Comparison of ENCODE assay signal across 1 fruit fly cellular context in the genomic region with DNA sequence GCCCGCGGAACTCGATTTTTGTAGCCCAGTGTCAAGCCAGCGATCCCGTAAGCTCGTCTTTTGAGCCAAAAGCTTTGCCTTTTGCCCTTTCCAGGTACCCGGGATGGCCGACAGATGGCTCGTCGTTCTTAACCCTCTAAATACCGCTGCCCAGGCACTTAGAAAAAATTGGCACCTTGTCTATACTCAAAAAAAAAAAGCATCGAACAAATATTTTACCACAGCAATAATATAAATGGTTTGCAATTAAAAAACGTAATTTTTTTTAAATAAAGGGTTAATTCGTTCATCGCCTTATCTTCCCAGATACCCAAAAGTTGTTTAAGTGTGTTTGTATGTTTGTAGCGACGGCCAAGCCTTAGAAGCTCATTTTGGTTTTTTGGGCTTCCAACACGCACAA.
TF ChIP-seq lines count a peak whose summit lies in the region.

No protein-coding gene starts in this region.

TF ChIP-seq in whole organism, embryonic, 481 proteins besides CTCF, POLR2A, EP300 and RAD21 (continued from another document):
- TF ChIP-seq Opbp (GFP tag; IDR thresholded peaks at IDR 0.05; lab: Robert Waterston, UW; ENCODE audit: partially characterized antibody) (no peak), HHEX (GFP tag; optimal IDR thresholded peaks at IDR 0.05; lab: Kevin White, UChicago) (peak; percentile 4), row (GFP tag; IDR thresholded peaks at IDR 0.05; lab: Robert Waterston, UW) (peak; percentile 64), aop (GFP tag; IDR thresholded peaks at IDR 0.05; lab: Robert Waterston, UW) (no peak), crp (GFP tag; optimal IDR thresholded peaks at IDR 0.05; lab: Kevin White, UChicago) (no peak), hth (optimal IDR thresholded peaks at IDR 0.05; lab: Kevin White, UChicago) (no peak), Mes4 (GFP tag; optimal IDR thresholded peaks at IDR 0.05; lab: Kevin White, UChicago) (no peak), nerfin-1 (tag; optimal IDR thresholded peaks at IDR 0.05; lab: Kevin White, UChicago) (no peak), slbo (GFP tag; IDR thresholded peaks at IDR 0.05; lab: Robert Waterston, UW) (peak; percentile 75), scrt (GFP tag; optimal IDR thresholded peaks at IDR 0.05; lab: Kevin White, UChicago) (no peak), schlank (tag; optimal IDR thresholded peaks at IDR 0.05; lab: Kevin White, UChicago) (no peak), pan (optimal IDR thresholded peaks at IDR 0.05; lab: Kevin White, UChicago) (no peak), pan (GFP tag; optimal IDR thresholded peaks at IDR 0.05 in 1 of 2, IDR thresholded peaks at IDR 0.05 in 1 of 2) (peak in 1 of 2 experiments; percentile 66), CG7556 (GFP tag; optimal IDR thresholded peaks at IDR 0.05; lab: Kevin White, UChicago) (peak; percentile 6), da (GFP tag; optimal IDR thresholded peaks at IDR 0.05; lab: Kevin White, UChicago) (no peak), Blimp-1 (GFP tag; optimal IDR thresholded peaks at IDR 0.05; lab: Kevin White, UChicago) (no peak), dpn (GFP tag; optimal IDR thresholded peaks at IDR 0.05; lab: Kevin White, UChicago) (peak; percentile 20 to 48), ham (GFP tag; IDR thresholded peaks at IDR 0.05; lab: Robert Waterston, UW) (no peak), slp2 (GFP tag; optimal IDR thresholded peaks at IDR 0.05; lab: Kevin White, UChicago) (no peak), Xrp1 (GFP tag; IDR thresholded peaks at IDR 0.05; lab: Robert Waterston, UW) (peak; percentile 60), HLH54F (GFP tag; optimal IDR thresholded peaks at IDR 0.05; lab: Kevin White, UChicago) (peak; percentile 41), Max (GFP tag; optimal IDR thresholded peaks at IDR 0.05; lab: Kevin White, UChicago) (no peak), CG7786 (GFP tag; optimal IDR thresholded peaks at IDR 0.05; lab: Kevin White, UChicago) (peak; percentile 43), Med (GFP tag; lab: Kevin White, UChicago) (peak; percentile 90), B-H2 (GFP tag; optimal IDR thresholded peaks at IDR 0.05; lab: Kevin White, UChicago) (no peak), zfh2 (GFP tag; optimal IDR thresholded peaks at IDR 0.05; lab: Kevin White, UChicago) (peak; percentile 43), Atf3 (GFP tag; optimal IDR thresholded peaks at IDR 0.05; lab: Kevin White, UChicago) (peak; percentile 13), Ada2b (GFP tag; IDR thresholded peaks at IDR 0.05; lab: Robert Waterston, UW) (peak; percentile 65; the same call in 1 of the 2 replicates), zfh1 (GFP tag; IDR thresholded peaks at IDR 0.05; lab: Robert Waterston, UW) (peak; percentile 61; the same call in 2 of the 3 replicates), CG2120 (GFP tag; optimal IDR thresholded peaks at IDR 0.05; lab: Kevin White, UChicago) (peak; percentile 73), Pdp1 (GFP tag; optimal IDR thresholded peaks at IDR 0.05; lab: Kevin White, UChicago) (peak; percentile 12 to 27), Hr78 (GFP tag; optimal IDR thresholded peaks at IDR 0.05; lab: Kevin White, UChicago) (peak in 1 of 2 experiments; percentile 3), CG32767 (GFP tag; IDR thresholded peaks at IDR 0.05; lab: Robert Waterston, UW) (no peak), Asciz (GFP tag; optimal IDR thresholded peaks at IDR 0.05; lab: Kevin White, UChicago) (peak; percentile 1), CG33557 (GFP tag; optimal IDR thresholded peaks at IDR 0.05; lab: Kevin White, UChicago) (no peak), fu2 (GFP tag; optimal IDR thresholded peaks at IDR 0.05; lab: Kevin White, UChicago) (peak; percentile 2), en (GFP tag; optimal IDR thresholded peaks at IDR 0.05; lab: Kevin White, UChicago) (peak; percentile 2), CG9215 (GFP tag; IDR thresholded peaks at IDR 0.05; lab: Robert Waterston, UW) (peak; percentile 51; the same call in 1 of the 2 replicates), cg (GFP tag; optimal IDR thresholded peaks at IDR 0.05; lab: Kevin White, UChicago) (no peak), seq (GFP tag; IDR thresholded peaks at IDR 0.05; lab: Robert Waterston, UW) (peak; percentile 43; the same call in 1 of the 2 replicates), emc (GFP tag; optimal IDR thresholded peaks at IDR 0.05; lab: Kevin White, UChicago) (no peak), corto (GFP tag; optimal IDR thresholded peaks at IDR 0.05; lab: Kevin White, UChicago) (no peak), B-H1 (GFP tag; IDR thresholded peaks at IDR 0.05; lab: Robert Waterston, UW) (0 out of 3 replicates have a peak, but pooled peaks have one; percentile 34), CG17328 (GFP tag; IDR thresholded peaks at IDR 0.05; lab: Robert Waterston, UW) (peak; percentile 46; the same call in 1 of the 2 replicates), ara (GFP tag; IDR thresholded peaks at IDR 0.05; lab: Robert Waterston, UW) (peak; percentile 43; the same call in 1 of the 2 replicates), Rfx (GFP tag; IDR thresholded peaks at IDR 0.05; lab: Robert Waterston, UW) (peak; percentile 73), Xbp1 (GFP tag; optimal IDR thresholded peaks at IDR 0.05; lab: Kevin White, UChicago) (peak; percentile 60), ase (GFP tag; IDR thresholded peaks at IDR 0.05; lab: Robert Waterston, UW) (peak; percentile 54; the same call in 1 of the 3 replicates), CG3281 (GFP tag; optimal IDR thresholded peaks at IDR 0.05; lab: Kevin White, UChicago) (peak; percentile 5), pita (GFP tag; optimal IDR thresholded peaks at IDR 0.05; lab: Kevin White, UChicago) (no peak), hb (GFP tag; IDR thresholded peaks at IDR 0.05; lab: Robert Waterston, UW; ENCODE audit: partially characterized antibody) (no peak), Taf1 (GFP tag; IDR thresholded peaks at IDR 0.05; lab: Robert Waterston, UW) (0 out of 2 replicates have a peak, but pooled peaks have one; percentile 11), Sin3A (optimal IDR thresholded peaks at IDR 0.05; lab: Kevin White, UChicago) (no peak), rib (GFP tag; IDR thresholded peaks at IDR 0.05; lab: Robert Waterston, UW) (no peak), CG5245 (GFP tag; optimal IDR thresholded peaks at IDR 0.05; lab: Kevin White, UChicago) (no peak), CG34376 (GFP tag; optimal IDR thresholded peaks at IDR 0.05; lab: Kevin White, UChicago) (no peak), CG1603 (tag; optimal IDR thresholded peaks at IDR 0.05; lab: Kevin White, UChicago) (peak; percentile 21), CG12155 (GFP tag; optimal IDR thresholded peaks at IDR 0.05; lab: Kevin White, UChicago) (peak; percentile 0), gro (GFP tag; optimal IDR thresholded peaks at IDR 0.05; lab: Kevin White, UChicago) (no peak), CG7839 (tag; optimal IDR thresholded peaks at IDR 0.05; lab: Kevin White, UChicago) (peak; percentile 48), CG3838 (GFP tag; optimal IDR thresholded peaks at IDR 0.05; lab: Kevin White, UChicago) (peak; percentile 12), abd-A (tag; optimal IDR thresholded peaks at IDR 0.05; lab: Kevin White, UChicago) (no peak), Myb (GFP tag; optimal IDR thresholded peaks at IDR 0.05; lab: Kevin White, UChicago) (no peak), bbx (GFP tag; IDR thresholded peaks at IDR 0.05; lab: Robert Waterston, UW; ENCODE audit: partially characterized antibody) (no peak), Scr (GFP tag; IDR thresholded peaks at IDR 0.05; lab: Robert Waterston, UW; ENCODE audit: partially characterized antibody) (no peak), lola (GFP tag; optimal IDR thresholded peaks at IDR 0.05; lab: Kevin White, UChicago) (peak in 1 of 3 experiments; percentile 25), CG3065 (GFP tag; optimal IDR thresholded peaks at IDR 0.05; lab: Kevin White, UChicago) (no peak), unpg (GFP tag; optimal IDR thresholded peaks at IDR 0.05; lab: Kevin White, UChicago) (peak; percentile 54), ttk (GFP tag; IDR thresholded peaks at IDR 0.05; lab: Robert Waterston, UW) (peak; percentile 29; the same call in 1 of the 2 replicates), Hmr (GFP tag; optimal IDR thresholded peaks at IDR 0.05; lab: Kevin White, UChicago) (peak; percentile 47), chif (GFP tag; optimal IDR thresholded peaks at IDR 0.05; lab: Kevin White, UChicago) (peak; percentile 38 to 43), tx (GFP tag; optimal IDR thresholded peaks at IDR 0.05; lab: Kevin White, UChicago) (peak; percentile 8), gem (tag; optimal IDR thresholded peaks at IDR 0.05; lab: Kevin White, UChicago) (peak; percentile 68), maf-S (GFP tag; optimal IDR thresholded peaks at IDR 0.05; lab: Kevin White, UChicago) (no peak), bab2 (GFP tag; optimal IDR thresholded peaks at IDR 0.05; lab: Kevin White, UChicago) (peak; percentile 59), ssp (GFP tag; IDR thresholded peaks at IDR 0.05; lab: Robert Waterston, UW) (0 out of 2 replicates have a peak, but pooled peaks have one; percentile 24), CG6683 (GFP tag; optimal IDR thresholded peaks at IDR 0.05; lab: Kevin White, UChicago) (no peak), CG2202 (tag; optimal IDR thresholded peaks at IDR 0.05; lab: Kevin White, UChicago) (no peak), mirr (GFP tag; optimal IDR thresholded peaks at IDR 0.05; lab: Kevin White, UChicago) (no peak), NfI (GFP tag; optimal IDR thresholded peaks at IDR 0.05; lab: Kevin White, UChicago) (peak; percentile 37), hbn (GFP tag; IDR thresholded peaks at IDR 0.05; lab: Robert Waterston, UW; ENCODE audit: partially characterized antibody) (no peak), nmo (GFP tag; optimal IDR thresholded peaks at IDR 0.05; lab: Kevin White, UChicago) (peak; percentile 27), pzg (GFP tag; optimal IDR thresholded peaks at IDR 0.05; lab: Kevin White, UChicago) (no peak), CG5953 (GFP tag; IDR thresholded peaks at IDR 0.05; lab: Robert Waterston, UW) (no peak), CG11695 (GFP tag; IDR thresholded peaks at IDR 0.05; lab: Robert Waterston, UW) (peak; percentile 53; the same call in 2 of the 3 replicates), CG10543 (GFP tag; optimal IDR thresholded peaks at IDR 0.05; lab: Kevin White, UChicago) (no peak), TFAM (GFP tag; optimal IDR thresholded peaks at IDR 0.05; lab: Kevin White, UChicago) (no peak), prd (optimal IDR thresholded peaks at IDR 0.05; lab: Kevin White, UChicago) (no peak), prd (GFP tag; IDR thresholded peaks at IDR 0.05; lab: Robert Waterston, UW) (peak; percentile 63; the same call in 2 of the 3 replicates), zen2 (GFP tag; IDR thresholded peaks at IDR 0.05; lab: Robert Waterston, UW; ENCODE audit: partially characterized antibody) (no peak), CG2712 (tag; optimal IDR thresholded peaks at IDR 0.05; lab: Kevin White, UChicago) (peak; percentile 28), lab (GFP tag; optimal IDR thresholded peaks at IDR 0.05; lab: Kevin White, UChicago) (peak; percentile 61), CG1602 (GFP tag; optimal IDR thresholded peaks at IDR 0.05; lab: Kevin White, UChicago) (peak; percentile 19), Chrac-16 (GFP tag; optimal IDR thresholded peaks at IDR 0.05; lab: Kevin White, UChicago) (peak; percentile 30), otp (GFP tag; IDR thresholded peaks at IDR 0.05; lab: Robert Waterston, UW) (peak; percentile 67; the same call in 2 of the 3 replicates), Ptx1 (GFP tag; IDR thresholded peaks at IDR 0.05; lab: Robert Waterston, UW) (peak; percentile 55), CG16863 (GFP tag; optimal IDR thresholded peaks at IDR 0.05; lab: Kevin White, UChicago) (peak; percentile 20), E2f1 (GFP tag; IDR thresholded peaks at IDR 0.05; lab: Robert Waterston, UW) (no peak; the same call in 1 of the 2 replicates), Ets65A (GFP tag; lab: Kevin White, UChicago) (peak; percentile 90), dmrt11E (tag; optimal IDR thresholded peaks at IDR 0.05; lab: Kevin White, UChicago) (no peak), GATAe (GFP tag; conservative IDR thresholded peaks at IDR 0.05; lab: Robert Waterston, UW) (no peak; the same call in 1 of the 2 replicates), CG9609 (GFP tag; optimal IDR thresholded peaks at IDR 0.05; lab: Kevin White, UChicago) (no peak), Aef1 (GFP tag; IDR thresholded peaks at IDR 0.05; lab: Robert Waterston, UW) (peak; percentile 46; the same call in 2 of the 3 replicates), CG10431 (GFP tag; optimal IDR thresholded peaks at IDR 0.05; lab: Kevin White, UChicago) (no peak), HmgZ (tag; optimal IDR thresholded peaks at IDR 0.05; lab: Kevin White, UChicago) (peak; percentile 11), twi (tag; optimal IDR thresholded peaks at IDR 0.05; lab: Kevin White, UChicago) (no peak), sd (tag; optimal IDR thresholded peaks at IDR 0.05; lab: Kevin White, UChicago) (no peak), Ravus (GFP tag; IDR thresholded peaks at IDR 0.05; lab: Robert Waterston, UW) (no peak), fd96Cb (tag; optimal IDR thresholded peaks at IDR 0.05; lab: Kevin White, UChicago) (no peak), so (GFP tag; IDR thresholded peaks at IDR 0.05; lab: Robert Waterston, UW) (peak; percentile 45; the same call in 1 of the 3 replicates), CG10209 (GFP tag; optimal IDR thresholded peaks at IDR 0.05; lab: Kevin White, UChicago) (peak; percentile 32), CG9932 (GFP tag; IDR thresholded peaks at IDR 0.05; lab: Robert Waterston, UW) (peak; percentile 69)
TF ChIP-seq in whole organism, embryonic: peak in this region for 155.
